Worm (Caenorhabditis elegans): ENCODE measurements around the gene C18B10.6.

The C18B10.6 gene

DNA sequence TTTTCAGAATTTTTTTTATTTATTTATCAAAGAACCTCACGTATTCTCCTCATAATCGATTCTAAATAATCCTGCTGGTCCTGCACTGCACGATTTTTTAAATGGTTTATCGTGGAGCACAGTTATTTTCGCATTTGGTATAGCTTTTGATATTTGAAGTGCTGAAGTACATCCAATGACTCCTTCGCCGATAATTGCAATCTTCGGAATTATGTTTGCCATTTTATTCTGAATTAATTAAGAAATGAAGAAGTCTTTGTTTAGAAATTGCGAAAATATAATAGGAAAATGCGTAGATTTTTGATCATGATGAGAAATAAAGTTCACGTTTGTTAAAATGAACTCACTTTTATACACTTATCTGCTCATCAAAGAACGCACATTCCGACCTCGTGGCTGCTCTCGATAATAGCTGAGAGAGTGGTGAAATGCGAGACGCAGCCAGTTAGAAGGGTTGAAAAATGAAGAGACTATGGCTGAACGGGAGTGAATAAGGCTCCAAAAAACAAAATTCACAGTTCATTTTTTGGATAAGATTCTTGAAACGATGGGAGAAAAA, 46.0 kb downstream of the C18B10.6 start (continued):
- TF ChIP-seq mml-1 (tag; optimal IDR thresholded peaks at IDR 0.05) (no peak), lin-15B (tag; optimal IDR thresholded peaks at IDR 0.05) (peak; percentile 9), snpc-4 (tag; optimal IDR thresholded peaks at IDR 0.05) (peak; percentile 21)

ce11 chrV:7432441-7433146, 48.3 kb downstream of the C18B10.6 start:
- TF ChIP-seq nhr-77 (tag; optimal IDR thresholded peaks at IDR 0.05) (no peak), ama-1 (optimal IDR thresholded peaks at IDR 0.05) (peak; percentile 76), pha-4 (tag; optimal IDR thresholded peaks at IDR 0.05) (no peak), nhr-76 (tag; optimal IDR thresholded peaks at IDR 0.05) (no peak), ceh-28 (tag; optimal IDR thresholded peaks at IDR 0.05) (no peak), lsy-12 (tag; optimal IDR thresholded peaks at IDR 0.05) (peak; percentile 24), nhr-43 (tag; optimal IDR thresholded peaks at IDR 0.05; ENCODE audit: poor library complexity, severe bottlenecking) (peak; percentile 70), sea-2 (GFP tag; optimal IDR thresholded peaks at IDR 0.05) (no peak), nhr-25 (tag; optimal IDR thresholded peaks at IDR 0.05) (no peak), elt-2 (tag; optimal IDR thresholded peaks at IDR 0.05) (peak; percentile 42), lin-15B (tag; optimal IDR thresholded peaks at IDR 0.05) (no peak), elt-1 (tag; optimal IDR thresholded peaks at IDR 0.05) (no peak), nhr-23 (tag; optimal IDR thresholded peaks at IDR 0.05) (peak; percentile 6), daf-12 (tag; optimal IDR thresholded peaks at IDR 0.05) (no peak), lin-39 (tag; optimal IDR thresholded peaks at IDR 0.05) (no peak), hmg-11 (tag; optimal IDR thresholded peaks at IDR 0.05) (no peak), unc-62 (GFP tag; optimal IDR thresholded peaks at IDR 0.05) (no peak), ceh-16 (tag; optimal IDR thresholded peaks at IDR 0.05) (no peak), ceh-82 (tag; optimal IDR thresholded peaks at IDR 0.05) (no peak), pqm-1 (tag; optimal IDR thresholded peaks at IDR 0.05) (no peak), aly-2 (tag; optimal IDR thresholded peaks at IDR 0.05) (no peak)

ce11 chrV:7431016-7431415, 49.8 kb downstream of the C18B10.6 start, which contains the start of gene srw-71:
TSS of gene srw-71 (minus strand) at chrV:7431116.
- TF ChIP-seq lin-39 (tag; optimal IDR thresholded peaks at IDR 0.05) (no peak), lin-15B (tag; optimal IDR thresholded peaks at IDR 0.05) (no peak), skn-1 (tag; optimal IDR thresholded peaks at IDR 0.05) (no peak), ztf-4 (tag; optimal IDR thresholded peaks at IDR 0.05) (no peak), nhr-12 (tag; optimal IDR thresholded peaks at IDR 0.05) (no peak), sea-2 (GFP tag; optimal IDR thresholded peaks at IDR 0.05) (no peak), nhr-43 (tag; optimal IDR thresholded peaks at IDR 0.05; ENCODE audit: poor library complexity, severe bottlenecking) (no peak), egl-5 (tag; optimal IDR thresholded peaks at IDR 0.05) (no peak), pha-4 (tag; optimal IDR thresholded peaks at IDR 0.05) (no peak), ztf-11 (tag; optimal IDR thresholded peaks at IDR 0.05) (no peak), nhr-28 (tag; optimal IDR thresholded peaks at IDR 0.05) (no peak), fkh-10 (GFP tag; optimal IDR thresholded peaks at IDR 0.05) (no peak), mdl-1 (tag; optimal IDR thresholded peaks at IDR 0.05) (no peak), ceh-16 (tag; optimal IDR thresholded peaks at IDR 0.05) (no peak)
